Worm (Caenorhabditis elegans): ENCODE data around the gene C31B8.16.

DNA sequence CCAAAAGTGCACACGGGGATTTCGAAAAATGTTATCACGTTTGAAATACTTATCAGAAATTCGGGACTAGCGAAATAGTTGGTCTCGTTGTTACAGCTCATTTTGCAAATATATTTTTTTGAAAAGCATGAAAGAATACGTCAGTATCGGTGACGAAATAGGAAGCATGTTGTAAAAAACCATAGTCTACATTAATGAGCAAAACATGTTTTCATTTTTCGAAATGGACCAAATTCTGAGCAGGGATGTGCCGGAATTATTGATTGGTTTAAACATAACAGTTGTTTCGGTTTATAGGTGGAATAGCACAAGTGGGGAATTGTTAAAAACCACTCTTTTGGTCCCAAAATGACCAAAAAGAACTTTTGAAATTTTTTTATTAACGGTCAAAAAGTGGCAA lies 4.2 kb downstream of the C31B8.16 start, which contains the start of gene srh-247:
- no peak for TF ChIP-seq med-1 (GFP tag; optimal IDR thresholded peaks at IDR 0.05; ENCODE audit: insufficient read depth)
- TF ChIP-seq cog-1 (tag; optimal IDR thresholded peaks at IDR 0.05), result no peak
- TF ChIP-seq flt-1 (GFP tag; IDR thresholded peaks at IDR 0.05), result no peak

Data from whole organism, midembryonic.